Worm (Caenorhabditis elegans) whole organism, mixed stage, embryonic: ENCODE measurements around the gene ykt-6.

Source experiments
- ces-1 ChIP-seq: fragments of 150-350 bp; optimal IDR thresholded peaks from 2 replicates; lab custom pipeline; 2014; ENCODE audit warnings: missing biosample characterization, missing genetic modification reagents, missing genetic modification characterization
- lin-13 ChIP-seq: fragments of 150-350 bp; optimal IDR thresholded peaks from 2 replicates; lab custom pipeline; 2014; ENCODE audit warnings: missing biosample characterization, missing genetic modification characterization
- mep-1 ChIP-seq: fragments of 150-350 bp; optimal IDR thresholded peaks from 2 replicates; lab custom pipeline; 2017; ENCODE audit warnings: missing biosample characterization, missing genetic modification reagents, missing genetic modification characterization, inconsistent platforms
- mls-2 ChIP-seq: sonication (generic microtip); optimal IDR thresholded peaks from 2 replicates; lab custom pipeline; 2016; ENCODE audit warnings: mild to moderate bottlenecking, missing genetic modification characterization, moderate library complexity, missing compliant biosample characterization
- nhr-12 ChIP-seq: fragments of 150-350 bp; optimal IDR thresholded peaks from 2 replicates; lab custom pipeline; 2014; ENCODE audit warnings: missing biosample characterization, missing genetic modification characterization
- nhr-2 ChIP-seq: fragments of 150-350 bp; optimal IDR thresholded peaks from 2 replicates; lab custom pipeline; 2014; ENCODE audit warnings: missing biosample characterization, missing genetic modification characterization
- nhr-237 ChIP-seq: fragments of 150-350 bp; optimal IDR thresholded peaks from 2 replicates; lab custom pipeline; 2014; ENCODE audit warnings: missing biosample characterization, missing genetic modification characterization
- nhr-76 ChIP-seq: sonication (generic microtip); optimal IDR thresholded peaks from 2 replicates; lab custom pipeline; 2017; ENCODE audit warnings: missing biosample characterization, missing genetic modification characterization
- pha-4 ChIP-seq: fragments of 150-350 bp; optimal IDR thresholded peaks from 2 replicates; lab custom pipeline; 2018; ENCODE audit warnings: missing biosample characterization, missing genetic modification reagents, missing genetic modification characterization
- snpc-4 ChIP-seq: fragments of 150-350 bp; optimal IDR thresholded peaks from 2 replicates; lab custom pipeline; 2014; ENCODE audit warnings: missing biosample characterization, missing genetic modification characterization
- tbx-8 ChIP-seq: fragments of 200-800 bp; sonication (Bioruptor generic); optimal IDR thresholded peaks from 2 replicates; lab custom pipeline; 2018; ENCODE audit warnings: mild to moderate bottlenecking, missing genetic modification characterization, moderate library complexity, missing compliant biosample characterization
- unc-39 ChIP-seq: fragments of 150-350 bp; optimal IDR thresholded peaks from 2 replicates; lab custom pipeline; 2014; ENCODE audit warnings: missing biosample characterization, missing genetic modification characterization
- unc-62 ChIP-seq: fragments of 150-350 bp; optimal IDR thresholded peaks from 2 replicates; lab custom pipeline; 2014; ENCODE audit warnings: missing biosample characterization, missing genetic modification reagents, missing genetic modification characterization
- ztf-11 ChIP-seq: fragments of 150-350 bp; optimal IDR thresholded peaks from 2 replicates; lab custom pipeline; 2014; ENCODE audit warnings: missing biosample characterization, missing genetic modification characterization

- TF ChIP-seq nhr-237 (tag; lab: Kevin White, UChicago): no peak
- no peak for TF ChIP-seq tbx-8 (GFP tag; lab: Kevin White, UChicago)
- TF ChIP-seq ztf-11 (tag; lab: Kevin White, UChicago): no peak
- no peak for TF ChIP-seq pha-4 (tag; lab: Kevin White, UChicago)
- no peak for TF ChIP-seq mep-1 (tag; lab: Kevin White, UChicago)
- no peak for TF ChIP-seq mls-2 (tag; lab: Kevin White, UChicago)
- no peak for TF ChIP-seq nhr-12 (tag; lab: Kevin White, UChicago)
- no peak for TF ChIP-seq snpc-4
- TF ChIP-seq nhr-76 (tag; lab: Kevin White, UChicago): no peak
- TF ChIP-seq unc-62 (GFP tag; lab: Kevin White, UChicago): no peak
- TF ChIP-seq ces-1: peak; percentile 70
- TF ChIP-seq unc-39 (tag; lab: Kevin White, UChicago): no peak
- TF ChIP-seq nhr-2 (tag; lab: Kevin White, UChicago): no peak
- TF ChIP-seq lin-13 (tag; lab: Kevin White, UChicago): no peak
Measured at ce11 chrIII:7291216-7291615, 3.8 kb upstream of the ykt-6 start.
